Worm (Caenorhabditis elegans): ENCODE data around the gene R07E5.6.

ce11 chrIII:4359900-4360299, 38.7 kb upstream of the R07E5.6 start:
- TF ChIP-seq snpc-4 (tag; optimal IDR thresholded peaks at IDR 0.05), result no peak
- TF ChIP-seq C04F5.9 (tag; optimal IDR thresholded peaks at IDR 0.05), result no peak
- TF ChIP-seq lin-13 (GFP tag; optimal IDR thresholded peaks at IDR 0.05), result no peak
- no peak for TF ChIP-seq nhr-12 (tag; optimal IDR thresholded peaks at IDR 0.05)
